Fruit fly (Drosophila melanogaster): ENCODE data around the gene Rhp.
"Not testable (repeated sequence)": the region's sequence is repeated elsewhere in the genome, so short reads cannot be mapped to it uniquely, and the experiment has no call there.

DNA sequence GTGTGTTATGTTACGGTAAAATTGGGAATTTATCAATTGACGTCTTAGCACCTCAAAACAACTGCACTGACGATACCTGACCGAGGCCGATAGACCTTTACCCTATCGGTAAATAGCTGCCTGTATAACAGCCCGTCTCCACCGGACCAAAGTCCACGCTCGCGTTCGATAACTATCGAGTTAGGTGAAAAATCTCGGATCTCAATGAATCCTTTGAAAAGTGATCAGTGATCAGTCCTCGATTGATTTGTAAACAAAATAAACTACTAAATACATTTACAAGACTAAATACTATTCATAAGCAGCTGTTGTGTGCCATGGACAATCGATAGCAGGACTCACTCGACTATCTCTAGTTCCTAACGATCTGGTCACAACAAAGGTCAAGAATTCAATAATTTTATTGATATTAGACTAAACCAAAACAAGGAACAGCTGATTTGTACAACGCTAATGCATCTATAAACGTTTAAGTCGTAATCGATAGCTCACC lies 7.3 kb downstream of the Rhp start, which contains the start of gene sordd1:
- not testable (repeated sequence) for TF ChIP-seq Dll (optimal IDR thresholded peaks at IDR 0.05); pan (optimal IDR thresholded peaks at IDR 0.05); EcR (GFP tag; optimal IDR thresholded peaks at IDR 0.05); psq (optimal IDR thresholded peaks at IDR 0.05); CG8478 (optimal IDR thresholded peaks at IDR 0.05); usp (GFP tag; optimal IDR thresholded peaks at IDR 0.05)

Data from whole organism.